Worm (Caenorhabditis elegans) whole organism, L1 larva: Measurements from ENCODE around the gene F49C5.9.

Source experiments
- ama-1 ChIP-seq: fragments of 150-350 bp; optimal IDR thresholded peaks from 2 replicates; lab custom pipeline; 2014
- blmp-1 ChIP-seq: fragments of 150-350 bp; optimal IDR thresholded peaks from 2 replicates; lab custom pipeline; 2014; ENCODE audit warnings: missing biosample characterization, missing genetic modification characterization
- ceh-82 ChIP-seq, 3 experiments: fragments of 150-350 bp in 1 of 3; sonication (generic microtip) in 2 of 3; optimal IDR thresholded peaks; 2 replicates each; lab custom pipeline; 2014 to 2017; ENCODE audit warnings: missing biosample characterization in 3 of 3, missing genetic modification characterization in 3 of 3
- fkh-10 ChIP-seq: sonication (generic microtip); optimal IDR thresholded peaks from 2 replicates; lab custom pipeline; 2017; ENCODE audit warnings: missing biosample characterization, missing genetic modification reagents, missing genetic modification characterization
- irx-1 ChIP-seq: sonication (generic microtip); optimal IDR thresholded peaks from 2 replicates; lab custom pipeline; 2016; ENCODE audit warnings: missing genetic modification characterization, missing compliant biosample characterization
- nhr-28 ChIP-seq: fragments of 150-350 bp; optimal IDR thresholded peaks from 2 replicates; lab custom pipeline; 2014; ENCODE audit warnings: missing biosample characterization, missing genetic modification characterization
- pax-3 ChIP-seq: fragments of 200-800 bp; sonication (Bioruptor generic); optimal IDR thresholded peaks from 2 replicates; lab custom pipeline; 2018; ENCODE audit warnings: mild to moderate bottlenecking, missing genetic modification characterization, moderate library complexity, missing compliant biosample characterization
- unc-30 ChIP-seq: sonication (generic microtip); optimal IDR thresholded peaks from 2 replicates; lab custom pipeline; 2017; ENCODE audit warnings: missing biosample characterization, missing genetic modification characterization
- unc-62 ChIP-seq: fragments of 150-350 bp; optimal IDR thresholded peaks from 2 replicates; lab custom pipeline; 2014; ENCODE audit warnings: missing biosample characterization, missing genetic modification reagents, missing genetic modification characterization
- vab-15 ChIP-seq: sonication (generic microtip); optimal IDR thresholded peaks from 2 replicates; lab custom pipeline; 2017; ENCODE audit warnings: missing genotype, mild to moderate bottlenecking, missing genetic modification characterization, missing compliant biosample characterization

- no peak for TF ChIP-seq fkh-10 (GFP tag; lab: Kevin White, UChicago)
- TF ChIP-seq ama-1 (lab: Kevin White, UChicago), result no peak
- no peak for TF ChIP-seq pax-3
- no peak for TF ChIP-seq irx-1 (tag; lab: Kevin White, UChicago)
- TF ChIP-seq nhr-28 (tag; lab: Kevin White, UChicago), result no peak
- no peak for TF ChIP-seq unc-30 (tag; lab: Kevin White, UChicago)
- no peak for TF ChIP-seq blmp-1 (tag; lab: Kevin White, UChicago)
- no peak for TF ChIP-seq vab-15
- TF ChIP-seq unc-62 (GFP tag; lab: Kevin White, UChicago), result no peak
- no peak for TF ChIP-seq ceh-82 (tag; optimal IDR thresholded peaks at IDR 0.05; lab: Kevin White, UChicago)
Observed at ce11 chrII:12547547-12547946, 3.1 kb upstream of the F49C5.9 start, which contains the start of gene F49C5.16.
